Worm (Caenorhabditis elegans): ENCODE data around the gene C17G10.13.

Gene C17G10.13

DNA sequence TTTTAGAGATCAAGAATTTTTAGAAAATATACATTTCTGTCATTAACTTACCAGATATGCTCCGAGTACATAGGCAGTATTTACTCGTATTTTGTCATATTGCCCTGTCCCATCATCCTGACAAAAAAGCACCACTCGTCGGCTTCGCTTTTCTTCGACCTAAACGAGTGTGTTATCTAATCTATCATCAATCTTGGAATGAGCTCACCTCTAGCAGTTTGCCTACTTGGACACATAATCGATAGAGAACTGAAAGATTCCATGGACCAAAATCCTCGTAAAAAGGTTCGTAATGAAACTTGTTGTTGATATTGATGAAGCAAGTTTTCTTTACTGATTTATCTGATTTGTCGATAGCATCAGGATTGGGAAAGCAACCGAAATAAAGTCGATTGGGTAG lies 3.3 kb upstream of the C17G10.13 start:
- TF ChIP-seq Y105C5A.15 (GFP tag; IDR thresholded peaks at IDR 0.05) (no peak), ctbp-1 (GFP tag; IDR thresholded peaks at IDR 0.05) (no peak), egl-43 (GFP tag; IDR thresholded peaks at IDR 0.05) (no peak), unc-62 (GFP tag; optimal IDR thresholded peaks at IDR 0.05 in 1 of 2) (peak in 1 of 2 experiments; percentile 52), unc-62 (tag; optimal IDR thresholded peaks at IDR 0.05) (no peak)

DNA sequence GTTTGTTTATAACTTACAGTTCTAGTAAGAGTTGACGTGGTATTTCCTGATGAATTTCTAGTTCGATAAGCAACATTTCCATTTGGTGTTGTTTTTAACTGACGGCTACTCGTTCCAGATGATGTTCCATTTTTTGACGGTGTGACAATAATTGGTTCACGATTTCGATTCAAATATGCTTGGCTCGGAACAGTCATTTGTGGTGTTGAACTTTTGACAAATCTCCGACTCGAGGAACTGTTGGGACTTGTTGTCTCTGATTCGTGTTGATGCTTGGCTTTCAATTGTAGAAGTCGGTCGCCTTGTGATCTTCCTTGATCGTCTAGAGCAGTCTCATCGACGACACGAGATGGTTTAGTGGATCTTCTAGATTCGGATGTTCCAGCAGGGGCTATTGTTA lies 2.0 kb upstream of the C17G10.13 start:
- TF ChIP-seq nhr-42 (GFP tag; IDR thresholded peaks at IDR 0.05) (no peak), pqm-1 (tag; optimal IDR thresholded peaks at IDR 0.05) (no peak), unc-62 (GFP tag; optimal IDR thresholded peaks at IDR 0.05 in 1 of 2) (peak in 1 of 2 experiments; percentile 68), unc-62 (tag; optimal IDR thresholded peaks at IDR 0.05) (no peak)

DNA sequence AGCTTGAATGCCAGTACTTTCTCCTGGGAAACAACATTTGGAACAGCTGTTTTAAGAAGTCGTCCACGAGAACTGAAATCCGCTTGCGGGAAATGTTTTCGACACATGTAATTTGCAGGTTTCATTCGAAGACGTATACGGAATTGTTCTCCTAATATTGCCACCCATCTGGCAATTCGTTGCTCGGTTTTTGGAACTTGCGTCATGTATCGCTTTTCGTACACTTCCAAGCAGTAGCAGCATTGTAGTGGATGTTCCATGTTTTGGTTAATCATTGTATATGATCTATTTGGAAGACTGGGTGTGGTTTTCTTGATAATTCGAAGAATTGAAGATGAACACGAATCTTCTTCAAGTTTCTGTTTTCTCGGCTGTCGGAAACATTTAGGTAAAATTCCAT lies 1.8 kb downstream of the C17G10.13 start:
- TF ChIP-seq mdl-1 (tag; optimal IDR thresholded peaks at IDR 0.05) = no peak
- TF ChIP-seq spr-1 (tag; optimal IDR thresholded peaks at IDR 0.05) = no peak
- peak in 1 of 2 experiments; percentile 74 for TF ChIP-seq unc-62 (GFP tag; optimal IDR thresholded peaks at IDR 0.05 in 1 of 2)
- no peak for TF ChIP-seq unc-62 (tag; optimal IDR thresholded peaks at IDR 0.05)
- no peak for TF ChIP-seq ZK337.2 (GFP tag; IDR thresholded peaks at IDR 0.05)
- peak; percentile 91 for TF ChIP-seq aha-1 (tag)
- TF ChIP-seq ztf-7 (tag; optimal IDR thresholded peaks at IDR 0.05) = no peak

DNA sequence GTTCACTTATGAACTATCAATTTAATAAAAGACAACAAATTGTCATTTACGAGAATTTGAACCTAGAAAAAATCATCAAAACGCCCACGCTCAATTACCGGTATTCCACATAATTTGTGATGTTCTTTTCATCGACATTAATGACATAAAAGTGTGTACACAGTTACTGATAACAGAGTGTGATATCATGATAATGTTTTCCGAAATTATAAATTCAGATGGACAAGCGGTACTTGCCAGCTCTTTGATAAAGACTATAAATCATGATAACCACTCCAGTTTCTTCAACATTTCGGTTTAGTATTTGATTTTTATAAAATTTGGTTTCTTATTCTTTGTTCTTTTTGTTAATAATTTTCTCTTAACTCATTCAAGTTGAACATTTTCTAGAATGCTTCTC lies 3.8 kb downstream of the C17G10.13 start, which contains the start of gene lys-8:
lys-8 (plus strand) TSS at position 391 of the 400 bp plus-strand sequence.
- TF ChIP-seq dve-1 (tag; optimal IDR thresholded peaks at IDR 0.05; ENCODE audit: insufficient read depth) (peak; percentile 89), Y5F2A.4 (GFP tag; optimal IDR thresholded peaks at IDR 0.05) (no peak), nhr-6 (tag; optimal IDR thresholded peaks at IDR 0.05) (no peak), lir-3 (tag; optimal IDR thresholded peaks at IDR 0.05) (no peak), spr-1 (tag; optimal IDR thresholded peaks at IDR 0.05) (no peak), mxl-2 (GFP tag; conservative IDR thresholded peaks at IDR 0.05) (no peak), R02D3.7 (tag; optimal IDR thresholded peaks at IDR 0.05) (no peak), dmd-9 (GFP tag; IDR thresholded peaks at IDR 0.05) (no peak), jun-1 (tag; optimal IDR thresholded peaks at IDR 0.05) (no peak), unc-62 (GFP tag; optimal IDR thresholded peaks at IDR 0.05 in 1 of 2) (no peak), unc-62 (tag; optimal IDR thresholded peaks at IDR 0.05) (no peak), egl-43 (GFP tag; IDR thresholded peaks at IDR 0.05) (no peak), duxl-1 (tag; optimal IDR thresholded peaks at IDR 0.05; ENCODE audit: poor library complexity) (no peak), madf-5 (GFP tag; IDR thresholded peaks at IDR 0.05) (no peak), nhr-10 (tag; optimal IDR thresholded peaks at IDR 0.05) (no peak), ama-1 (optimal IDR thresholded peaks at IDR 0.05) (no peak), nhr-76 (tag; optimal IDR thresholded peaks at IDR 0.05) (no peak), arid-1 (GFP tag; conservative IDR thresholded peaks at IDR 0.05) (no peak), snpc-1.2 (GFP tag; IDR thresholded peaks at IDR 0.05) (no peak), tra-1 (GFP tag; IDR thresholded peaks at IDR 0.05) (peak; percentile 76; the same call in 1 of the 2 replicates), vab-7 (GFP tag; IDR thresholded peaks at IDR 0.05) (no peak), daf-12 (tag; optimal IDR thresholded peaks at IDR 0.05) (no peak), set-16 (GFP tag; IDR thresholded peaks at IDR 0.05) (no peak), gei-8 (GFP tag; optimal IDR thresholded peaks at IDR 0.05) (no peak), unc-39 (tag; optimal IDR thresholded peaks at IDR 0.05) (no peak), nhr-111 (GFP tag; optimal IDR thresholded peaks at IDR 0.05) (no peak), F10B5.3 (tag; optimal IDR thresholded peaks at IDR 0.05) (no peak), F37D6.2 (tag; optimal IDR thresholded peaks at IDR 0.05) (no peak), Y75B8A.6 (GFP tag; IDR thresholded peaks at IDR 0.05) (no peak), dmd-8 (GFP tag; IDR thresholded peaks at IDR 0.05) (no peak), lim-7 (GFP tag; IDR thresholded peaks at IDR 0.05) (no peak), zfp-3 (GFP tag; conservative IDR thresholded peaks at IDR 0.05) (no peak), egl-27 (tag; optimal IDR thresholded peaks at IDR 0.05) (no peak), lin-39 (tag; optimal IDR thresholded peaks at IDR 0.05) (no peak), cey-2 (tag; optimal IDR thresholded peaks at IDR 0.05; ENCODE audit: borderline replicate concordance, insufficient read depth) (no peak), mep-1 (tag; optimal IDR thresholded peaks at IDR 0.05) (no peak), hmg-1.1 (GFP tag; IDR thresholded peaks at IDR 0.05) (no peak), nhr-41 (GFP tag; IDR thresholded peaks at IDR 0.05) (no peak)

Data from whole organism, L4 larva.